Worm (Caenorhabditis elegans) whole organism, L3 larva: ENCODE measurements around the gene srab-6.

Experiments used
- ama-1 ChIP-seq: fragments of 150-350 bp; optimal IDR thresholded peaks from 2 replicates; lab custom pipeline; 2018
- tbx-2 ChIP-seq: sonication (generic microtip); optimal IDR thresholded peaks from 2 replicates; lab custom pipeline; 2016; ENCODE audit warnings: mild to moderate bottlenecking, missing genetic modification characterization, missing compliant biosample characterization

DNA sequence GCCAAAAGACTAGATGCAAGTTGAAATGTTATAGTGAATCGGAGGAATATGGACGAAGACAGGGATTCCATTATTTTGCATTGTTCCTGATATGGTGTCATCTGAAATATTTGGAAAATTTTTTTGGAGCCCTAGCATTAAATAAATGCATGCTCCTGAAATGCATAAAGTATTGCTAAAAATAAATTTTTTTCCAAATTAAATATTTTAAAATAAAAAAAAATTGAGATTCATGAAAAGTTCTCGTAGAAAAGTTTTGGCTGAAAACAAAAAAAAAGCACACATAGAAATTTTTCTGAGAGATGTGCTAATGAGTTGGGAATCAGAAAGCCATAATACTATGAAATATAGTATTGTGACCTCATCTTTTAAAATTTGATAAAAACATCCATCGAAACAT lies 3.3 kb upstream of the srab-6 start, which contains the start of gene srab-7:
- no peak for TF ChIP-seq tbx-2
- no peak for TF ChIP-seq ama-1 (lab: Kevin White, UChicago)
